Worm (Caenorhabditis elegans) whole organism, early embryonic: ENCODE measurements around the gene F55G11.4.

Experiments used
- B0310.2 ChIP-seq: sonication (generic microtip); optimal IDR thresholded peaks from 2 replicates; lab custom pipeline; 2016; ENCODE audit warnings: mild to moderate bottlenecking, missing genetic modification characterization, missing compliant biosample characterization
- F13C5.2 ChIP-seq: sonication (generic microtip); optimal IDR thresholded peaks from 2 replicates; lab custom pipeline; 2017; ENCODE audit warnings: mild to moderate bottlenecking, missing genetic modification characterization, inconsistent platforms, missing compliant biosample characterization
- aly-1 ChIP-seq: sonication (generic microtip); optimal IDR thresholded peaks from 2 replicates; lab custom pipeline; 2016; ENCODE audit warnings: missing genetic modification characterization, missing compliant biosample characterization
- ama-1 ChIP-seq: fragments of 150-350 bp; optimal IDR thresholded peaks from 2 replicates; lab custom pipeline; 2014
- ceh-13 ChIP-seq: fragments of 200-800 bp; sonication (Bioruptor generic); optimal IDR thresholded peaks from 2 replicates; lab custom pipeline; 2018; ENCODE audit warnings: mild to moderate bottlenecking, missing genetic modification characterization, missing compliant biosample characterization
- ceh-36 ChIP-seq: sonication (generic microtip); optimal IDR thresholded peaks from 2 replicates; lab custom pipeline; 2016; ENCODE audit warnings: missing genetic modification characterization, inconsistent platforms, missing compliant biosample characterization
- ets-7 ChIP-seq: sonication (generic microtip); optimal IDR thresholded peaks from 2 replicates; lab custom pipeline; 2016; ENCODE audit warnings: missing genotype, missing genetic modification characterization, missing compliant biosample characterization
- flt-1 ChIP-seq: fragments of 200-800 bp; sonication (Bioruptor generic); IDR thresholded peaks from 2 replicates; pipeline ENCODE4 v1.3.6; 2022; ENCODE audit warnings: missing genetic modification characterization, missing compliant biosample characterization
- hmbx-1 ChIP-seq: sonication (generic microtip); optimal IDR thresholded peaks from 2 replicates; lab custom pipeline; 2016; ENCODE audit warnings: mild to moderate bottlenecking, missing genetic modification characterization, missing compliant biosample characterization
- hmg-4 ChIP-seq: fragments of 200-800 bp; sonication (Bioruptor generic); optimal IDR thresholded peaks from 2 replicates; lab custom pipeline; 2018; ENCODE audit warnings: mild to moderate bottlenecking, missing genetic modification characterization, missing compliant biosample characterization
- hnd-1 ChIP-seq: sonication (generic microtip); optimal IDR thresholded peaks from 2 replicates; lab custom pipeline; 2016; ENCODE audit warnings: missing genetic modification characterization, missing compliant biosample characterization
- pes-1 ChIP-seq: fragments of 200-800 bp; sonication (Bioruptor generic); IDR thresholded peaks from 2 replicates; pipeline ENCODE4 v1.3.6; 2022; ENCODE audit warnings: missing genetic modification reagents, missing genetic modification characterization, missing compliant biosample characterization
- scrt-1 ChIP-seq: fragments of 200-800 bp; sonication (Bioruptor generic); IDR thresholded peaks from 2 replicates; pipeline ENCODE4 v1.3.6; 2022; ENCODE audit warnings: missing genetic modification characterization, missing compliant biosample characterization
- sea-1 ChIP-seq: fragments of 200-800 bp; sonication (Bioruptor generic); conservative IDR thresholded peaks from 2 replicates; pipeline ENCODE4 v1.3.6; 2022; ENCODE audit warnings: missing genetic modification characterization, missing compliant biosample characterization
- tbx-11 ChIP-seq: fragments of 200-800 bp; sonication (Bioruptor generic); IDR thresholded peaks from 2 replicates; pipeline ENCODE4 v1.3.6; 2022; ENCODE audit warnings: missing genetic modification characterization, missing compliant biosample characterization
- tbx-37 ChIP-seq: fragments of 200-800 bp; sonication (Bioruptor generic); conservative IDR thresholded peaks from 2 replicates; pipeline ENCODE4 v1.3.6; 2022; ENCODE audit warnings: missing genetic modification reagents, missing genetic modification characterization, missing compliant biosample characterization
- tra-4 ChIP-seq: sonication (generic microtip); optimal IDR thresholded peaks from 2 replicates; lab custom pipeline; 2017; ENCODE audit warnings: missing genetic modification characterization, missing compliant biosample characterization

The F55G11.4 gene

DNA sequence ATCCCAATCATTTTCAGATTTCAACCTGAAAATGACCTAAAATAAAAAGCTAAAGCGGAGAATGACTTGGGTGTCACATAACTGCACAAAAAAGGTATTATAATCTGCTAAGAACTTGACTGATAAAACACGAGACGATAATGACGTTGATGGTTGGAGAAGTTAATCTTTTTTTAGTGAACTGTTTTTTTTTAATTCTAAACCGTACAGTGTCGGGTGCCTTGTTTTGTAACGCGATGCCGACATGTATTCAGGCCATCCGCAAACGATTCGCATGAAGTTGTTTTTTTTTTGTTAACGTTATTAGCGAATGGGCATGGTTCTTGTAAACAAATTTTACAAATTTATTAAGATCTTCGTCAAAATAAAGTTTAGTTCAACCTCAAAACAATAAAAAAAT lies 15.9 kb downstream of the F55G11.4 start, which contains the start of gene K10D11.6:
TSS of gene K10D11.6 (minus strand) at position 101 of the 400 bp plus-strand sequence.
- TF ChIP-seq tbx-11 (GFP tag; lab: Robert Waterston, UW) (no peak), pes-1 (no peak), ceh-13 (no peak), flt-1 (GFP tag; lab: Robert Waterston, UW) (no peak), tbx-37 (no peak), F13C5.2 (tag; lab: Kevin White, UChicago) (no peak), scrt-1 (no peak), sea-1 (no peak), tra-4 (no peak), hmg-4 (GFP tag; lab: Kevin White, UChicago) (no peak), hnd-1 (no peak), aly-1 (tag; lab: Kevin White, UChicago) (no peak), hmbx-1 (tag; lab: Kevin White, UChicago) (no peak), ama-1 (no peak)

DNA sequence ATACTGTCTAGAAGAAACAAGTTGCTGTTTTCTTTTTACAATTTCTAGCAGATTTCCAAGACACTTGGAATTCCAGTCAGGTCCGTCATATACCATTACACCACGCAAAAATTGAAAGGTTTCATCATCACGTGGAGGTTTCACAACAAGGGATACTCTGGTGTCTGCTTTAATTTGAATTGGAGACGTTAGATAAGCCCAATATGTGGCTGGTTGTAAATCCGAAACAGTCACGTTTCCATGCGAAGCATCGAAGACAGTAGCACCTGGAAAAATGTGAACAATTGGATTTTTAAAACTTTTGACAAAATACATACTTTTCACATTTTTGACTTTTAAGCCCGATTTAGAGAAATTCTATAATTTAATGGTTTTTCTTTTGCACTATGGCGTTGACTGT lies 17.2 kb downstream of the F55G11.4 start:
- no peak for TF ChIP-seq F13C5.2 (tag; lab: Kevin White, UChicago)
- no peak for TF ChIP-seq sea-1
- TF ChIP-seq flt-1 (GFP tag; lab: Robert Waterston, UW) = no peak
- TF ChIP-seq tbx-11 (GFP tag; lab: Robert Waterston, UW) = no peak
- no peak for TF ChIP-seq ceh-36
- TF ChIP-seq scrt-1 = no peak
- TF ChIP-seq hmbx-1 (tag; lab: Kevin White, UChicago) = no peak
- TF ChIP-seq B0310.2 (tag; lab: Kevin White, UChicago) = no peak
- no peak for TF ChIP-seq hmg-4 (GFP tag; lab: Kevin White, UChicago)
- TF ChIP-seq tbx-37 = no peak

- TF ChIP-seq ceh-13 (no peak), B0310.2 (tag; lab: Kevin White, UChicago) (no peak), tra-4 (no peak), hnd-1 (no peak), ceh-36 (no peak), sea-1 (no peak), hmg-4 (GFP tag; lab: Kevin White, UChicago) (no peak), tbx-11 (GFP tag; lab: Robert Waterston, UW) (no peak), F13C5.2 (tag; lab: Kevin White, UChicago) (no peak)
Observed at ce11 chrIV:12991629-12992028, 18.2 kb downstream of the F55G11.4 start, which contains the start of gene K10D11.5. K10D11.5 (minus strand) TSS chrIV:12991843.

DNA sequence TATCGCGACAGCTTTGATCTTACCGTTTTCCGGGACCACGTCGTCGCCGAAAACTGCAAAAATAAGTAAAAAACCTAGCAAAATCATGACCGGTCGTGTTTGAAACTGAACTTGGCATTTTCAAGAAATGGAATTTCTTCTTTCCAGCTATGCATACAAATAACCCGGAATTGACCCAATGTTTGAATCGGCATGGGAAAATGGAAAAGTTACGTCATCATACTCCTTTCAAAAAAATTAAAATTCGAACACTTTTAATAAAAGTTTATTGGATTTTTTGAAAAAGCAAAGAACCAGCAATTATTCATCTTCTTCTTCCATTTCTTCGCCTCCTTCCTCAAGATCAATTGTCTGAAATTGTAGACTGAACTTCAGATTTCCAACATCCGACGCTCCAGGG lies 21.0 kb downstream of the F55G11.4 start, which contains the start of gene K10D11.4:
TSS of gene K10D11.4 (minus strand) at position 101 of the 400 bp plus-strand sequence.
- TF ChIP-seq B0310.2 (tag; lab: Kevin White, UChicago) = no peak
- TF ChIP-seq sea-1 = no peak
- no peak for TF ChIP-seq F13C5.2 (tag; lab: Kevin White, UChicago)
- no peak for TF ChIP-seq tra-4
- no peak for TF ChIP-seq hnd-1
- no peak for TF ChIP-seq flt-1 (GFP tag; lab: Robert Waterston, UW)
- no peak for TF ChIP-seq pes-1
- TF ChIP-seq ceh-13 = no peak
- TF ChIP-seq hmg-4 (GFP tag; lab: Kevin White, UChicago) = no peak
- TF ChIP-seq ama-1 = no peak
- TF ChIP-seq tbx-37 = no peak
- no peak for TF ChIP-seq ceh-36
- TF ChIP-seq aly-1 (tag; lab: Kevin White, UChicago) = no peak
- no peak for TF ChIP-seq tbx-11 (GFP tag; lab: Robert Waterston, UW)
- TF ChIP-seq ets-7 (tag; lab: Kevin White, UChicago) = no peak
- TF ChIP-seq scrt-1 = no peak
- no peak for TF ChIP-seq hmbx-1 (tag; lab: Kevin White, UChicago)

- no peak for TF ChIP-seq ceh-13
- no peak for TF ChIP-seq pes-1
- no peak for TF ChIP-seq tbx-11 (GFP tag; lab: Robert Waterston, UW)
- TF ChIP-seq scrt-1 = no peak
- TF ChIP-seq ama-1 = no peak
- TF ChIP-seq flt-1 (GFP tag; lab: Robert Waterston, UW) = no peak
- no peak for TF ChIP-seq F13C5.2 (tag; lab: Kevin White, UChicago)
- no peak for TF ChIP-seq sea-1
- TF ChIP-seq tbx-37 = no peak
- TF ChIP-seq B0310.2 (tag; lab: Kevin White, UChicago) = no peak
- TF ChIP-seq hmg-4 (GFP tag; lab: Kevin White, UChicago) = no peak
- TF ChIP-seq hnd-1 = no peak
- no peak for TF ChIP-seq aly-1 (tag; lab: Kevin White, UChicago)
- no peak for TF ChIP-seq tra-4
- no peak for TF ChIP-seq ets-7 (tag; lab: Kevin White, UChicago)
- TF ChIP-seq hmbx-1 (tag; lab: Kevin White, UChicago) = no peak
Observed at ce11 chrIV:12995886-12996285, 22.5 kb downstream of the F55G11.4 start, which contains the start of gene K10D11.7. K10D11.7 (minus strand) TSS chrIV:12995986.

- TF ChIP-seq scrt-1 = no peak
- no peak for TF ChIP-seq ceh-13
- TF ChIP-seq aly-1 (tag; lab: Kevin White, UChicago) = no peak
- no peak for TF ChIP-seq hmg-4 (GFP tag; lab: Kevin White, UChicago)
- TF ChIP-seq ets-7 (tag; lab: Kevin White, UChicago) = no peak
- TF ChIP-seq B0310.2 (tag; lab: Kevin White, UChicago) = no peak
- TF ChIP-seq hnd-1 = no peak
- no peak for TF ChIP-seq ama-1
- no peak for TF ChIP-seq F13C5.2 (tag; lab: Kevin White, UChicago)
- no peak for TF ChIP-seq flt-1 (GFP tag; lab: Robert Waterston, UW)
- TF ChIP-seq hmbx-1 (tag; lab: Kevin White, UChicago) = no peak
- TF ChIP-seq sea-1 = no peak
- TF ChIP-seq tbx-11 (GFP tag; lab: Robert Waterston, UW) = no peak
- TF ChIP-seq ceh-36 = no peak
Observed at ce11 chrIV:12997560-12997959, 24.1 kb downstream of the F55G11.4 start.

DNA sequence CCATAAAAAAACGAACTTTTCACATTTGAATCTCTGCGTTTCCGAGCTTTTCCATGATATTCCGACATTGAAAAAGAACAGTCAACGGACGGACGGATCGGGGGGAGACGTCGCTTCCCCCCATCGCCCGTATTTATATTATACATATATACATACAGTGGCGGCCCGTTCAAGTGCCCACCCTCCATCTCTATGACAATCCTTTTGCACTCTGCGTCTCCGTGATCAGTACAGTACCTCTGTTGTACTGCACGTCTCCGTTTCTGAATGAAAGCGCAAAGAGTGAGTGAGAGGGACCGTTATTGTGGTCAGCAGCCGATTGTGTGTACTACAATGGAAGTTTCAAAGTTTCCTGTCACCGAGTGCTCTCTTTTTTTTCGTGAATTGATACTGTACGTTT lies 25.7 kb downstream of the F55G11.4 start:
- TF ChIP-seq hmg-4 (GFP tag; lab: Kevin White, UChicago) (no peak), hnd-1 (no peak), scrt-1 (no peak), sea-1 (no peak), tbx-11 (GFP tag; lab: Robert Waterston, UW) (no peak), B0310.2 (tag; lab: Kevin White, UChicago) (no peak), pes-1 (no peak), tra-4 (no peak), flt-1 (GFP tag; lab: Robert Waterston, UW) (no peak), F13C5.2 (tag; lab: Kevin White, UChicago) (no peak), hmbx-1 (tag; lab: Kevin White, UChicago) (no peak), ets-7 (tag; lab: Kevin White, UChicago) (no peak), ceh-13 (no peak), ceh-36 (no peak), aly-1 (tag; lab: Kevin White, UChicago) (no peak)
